Worm (Caenorhabditis elegans): ENCODE measurements around the gene dhrs-4.
A peak's percentile ranks its signal among the peaks of the same experiment; 100 is the strongest.

Gene dhrs-4

ce11 chrV:12881396-12881795, 41.0 kb upstream of the dhrs-4 start:
- no peak for TF ChIP-seq ceh-9 (tag; optimal IDR thresholded peaks at IDR 0.05)
- TF ChIP-seq ceh-34 (tag; optimal IDR thresholded peaks at IDR 0.05): no peak
- no peak for TF ChIP-seq Y22D7AL.16 (tag; optimal IDR thresholded peaks at IDR 0.05)
- no peak for TF ChIP-seq elt-4 (tag; optimal IDR thresholded peaks at IDR 0.05)
- TF ChIP-seq nfya-1 (tag; optimal IDR thresholded peaks at IDR 0.05): no peak

DNA sequence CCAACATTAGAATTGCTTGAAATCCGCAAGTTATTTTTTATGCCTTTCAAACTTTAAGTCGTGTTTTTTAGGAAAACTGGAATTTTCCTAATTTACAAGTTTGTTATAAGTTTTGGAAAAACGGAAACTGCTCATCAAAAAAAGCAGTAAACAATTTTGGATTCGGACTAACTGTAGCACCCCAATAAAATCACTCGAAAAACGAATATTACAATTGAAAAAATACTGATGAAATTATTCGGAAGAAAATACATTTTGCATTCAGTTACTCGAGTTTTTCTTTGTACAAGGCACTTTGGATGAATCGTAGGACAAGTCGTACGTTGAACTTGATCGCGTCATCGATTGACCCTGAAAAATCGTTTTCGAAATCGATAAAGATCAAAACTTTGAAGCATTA, 40.0 kb upstream of the dhrs-4 start:
- TF ChIP-seq Y22D7AL.16 (tag; optimal IDR thresholded peaks at IDR 0.05): no peak

- TF ChIP-seq ztf-16 (tag; optimal IDR thresholded peaks at IDR 0.05): no peak
- no peak for TF ChIP-seq elt-4 (tag; optimal IDR thresholded peaks at IDR 0.05)
- no peak for TF ChIP-seq pha-2 (tag; optimal IDR thresholded peaks at IDR 0.05)
- no peak for TF ChIP-seq unc-86 (tag; optimal IDR thresholded peaks at IDR 0.05)
- TF ChIP-seq dve-1 (tag; optimal IDR thresholded peaks at IDR 0.05): no peak
- no peak for TF ChIP-seq ref-2 (tag; optimal IDR thresholded peaks at IDR 0.05)
- no peak for TF ChIP-seq pha-4 (tag; optimal IDR thresholded peaks at IDR 0.05)
- TF ChIP-seq tbx-7 (tag; optimal IDR thresholded peaks at IDR 0.05): no peak
- TF ChIP-seq pros-1 (tag; optimal IDR thresholded peaks at IDR 0.05): no peak
- no peak for TF ChIP-seq C08G9.2 (tag; optimal IDR thresholded peaks at IDR 0.05)
- TF ChIP-seq unc-42 (tag; optimal IDR thresholded peaks at IDR 0.05): no peak
- TF ChIP-seq F13H6.1 (tag; optimal IDR thresholded peaks at IDR 0.05): no peak
- no peak for TF ChIP-seq pax-1 (tag; optimal IDR thresholded peaks at IDR 0.05)
- no peak for TF ChIP-seq unc-55 (GFP tag; optimal IDR thresholded peaks at IDR 0.05)
- TF ChIP-seq mec-3 (tag; optimal IDR thresholded peaks at IDR 0.05; ENCODE audit: borderline replicate concordance): no peak
- no peak for TF ChIP-seq ceh-30 (tag; optimal IDR thresholded peaks at IDR 0.05)
Measured at ce11 chrV:12885860-12886259, 36.5 kb upstream of the dhrs-4 start, which contains the start of gene glb-24. glb-24 (minus strand) TSS chrV:12885960.

DNA sequence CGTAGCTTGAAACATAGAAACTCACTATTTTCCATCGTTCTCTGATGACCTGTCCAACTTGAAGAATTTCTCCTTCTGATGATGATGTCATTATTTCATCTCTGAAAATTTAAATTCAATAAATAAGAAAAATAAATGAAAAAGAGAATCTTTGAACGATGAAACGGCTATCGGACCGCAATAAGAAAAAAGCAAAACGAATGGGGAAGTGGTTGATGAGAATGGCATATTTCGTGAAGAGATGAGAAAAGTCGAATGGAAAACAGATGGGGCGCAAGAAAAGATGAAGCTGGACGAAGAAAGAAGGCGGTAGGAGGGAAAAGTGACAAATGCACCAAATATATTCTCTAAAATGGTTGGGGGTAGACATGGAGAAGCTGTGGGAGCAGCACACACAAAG, 26.6 kb upstream of the dhrs-4 start, which contains the start of gene ttbk-7:
TSS of gene ttbk-7 (minus strand) at position 101 of the 400 bp plus-strand sequence.
- peak; percentile 33 for TF ChIP-seq hlh-8 (tag; optimal IDR thresholded peaks at IDR 0.05)
- peak; percentile 9 for TF ChIP-seq unc-42 (tag; optimal IDR thresholded peaks at IDR 0.05)
- TF ChIP-seq fkh-6 (tag; optimal IDR thresholded peaks at IDR 0.05): peak; percentile 21
- TF ChIP-seq Y22D7AL.16 (tag; optimal IDR thresholded peaks at IDR 0.05): no peak

DNA sequence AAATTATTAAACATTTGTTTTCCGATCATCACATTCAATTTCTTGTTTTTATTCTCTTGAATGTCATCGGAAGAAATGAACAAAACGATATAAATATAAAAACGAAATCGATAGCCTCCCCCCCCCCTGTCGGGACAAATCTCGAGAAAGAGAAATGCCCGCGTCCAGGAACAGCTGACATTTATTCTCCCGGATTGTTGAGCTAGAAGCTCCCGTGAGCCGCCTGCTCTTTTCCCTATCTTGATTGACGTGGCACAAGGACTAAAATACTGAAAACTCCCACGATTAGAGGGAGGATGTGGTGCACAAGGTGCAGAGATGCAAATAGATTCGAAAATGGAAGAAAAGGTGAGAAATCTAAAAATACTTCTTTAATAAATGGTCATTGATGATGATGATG, 25.6 kb upstream of the dhrs-4 start:
- TF ChIP-seq nhr-232 (tag; optimal IDR thresholded peaks at IDR 0.05): no peak
- TF ChIP-seq unc-55 (GFP tag; optimal IDR thresholded peaks at IDR 0.05): peak; percentile 47

- TF ChIP-seq T23F11.4 (GFP tag; optimal IDR thresholded peaks at IDR 0.05) (no peak), gmeb-2 (tag; optimal IDR thresholded peaks at IDR 0.05) (no peak), ref-2 (tag; optimal IDR thresholded peaks at IDR 0.05) (no peak), dve-1 (tag; optimal IDR thresholded peaks at IDR 0.05) (no peak), pat-9 (tag; optimal IDR thresholded peaks at IDR 0.05) (no peak), hlh-6 (tag; optimal IDR thresholded peaks at IDR 0.05) (no peak), ceh-6 (GFP tag; optimal IDR thresholded peaks at IDR 0.05) (no peak), pax-1 (tag; optimal IDR thresholded peaks at IDR 0.05) (peak; percentile 55), ceh-22 (tag; optimal IDR thresholded peaks at IDR 0.05) (no peak), npax-4 (tag; optimal IDR thresholded peaks at IDR 0.05) (no peak), odd-2 (tag; optimal IDR thresholded peaks at IDR 0.05) (no peak), nhr-11 (tag; optimal IDR thresholded peaks at IDR 0.05) (no peak), hlh-30 (tag; optimal IDR thresholded peaks at IDR 0.05; ENCODE audit: insufficient read depth) (no peak), mec-3 (tag; optimal IDR thresholded peaks at IDR 0.05; ENCODE audit: borderline replicate concordance) (no peak), ceh-19 (GFP tag; optimal IDR thresholded peaks at IDR 0.05) (no peak), tbx-2 (tag; optimal IDR thresholded peaks at IDR 0.05) (peak; percentile 27), elt-4 (tag; optimal IDR thresholded peaks at IDR 0.05) (no peak), hlh-13 (GFP tag; optimal IDR thresholded peaks at IDR 0.05) (no peak), ceh-14 (tag; optimal IDR thresholded peaks at IDR 0.05) (no peak), C38D4.7 (GFP tag; optimal IDR thresholded peaks at IDR 0.05) (no peak), unc-42 (tag; optimal IDR thresholded peaks at IDR 0.05) (peak; percentile 92), fax-1 (tag; optimal IDR thresholded peaks at IDR 0.05) (no peak), ceh-31 (tag; optimal IDR thresholded peaks at IDR 0.05) (peak; percentile 64), ets-4 (tag; optimal IDR thresholded peaks at IDR 0.05) (no peak), unc-55 (GFP tag; optimal IDR thresholded peaks at IDR 0.05) (no peak), ceh-30 (tag; optimal IDR thresholded peaks at IDR 0.05) (no peak), K02D7.2 (tag; optimal IDR thresholded peaks at IDR 0.05) (no peak), pag-3 (tag; optimal IDR thresholded peaks at IDR 0.05; ENCODE audit: borderline replicate concordance) (no peak)
Measured at ce11 chrV:12897338-12897737, 25.1 kb upstream of the dhrs-4 start.

Data from whole organism, late embryonic.